Worm (Caenorhabditis elegans) whole organism, mixed stage, embryonic: ENCODE measurements around the gene gcp-2.1.
"Not testable (repeated sequence)": the region's sequence is repeated elsewhere in the genome, so short reads cannot be mapped to it uniquely, and the experiment has no call there.

Experiments
- M03D4.4 ChIP-seq: sonication (generic microtip); optimal IDR thresholded peaks from 2 replicates; lab custom pipeline; 2017; ENCODE audit warnings: mild to moderate bottlenecking, missing genetic modification characterization, missing compliant biosample characterization
- bed-3 ChIP-seq: fragments of 200-800 bp; sonication (Bioruptor generic); optimal IDR thresholded peaks from 3 replicates; lab custom pipeline; 2018; ENCODE audit warnings: mild to moderate bottlenecking, missing genetic modification characterization, moderate library complexity, missing compliant biosample characterization
- blmp-1 ChIP-seq: fragments of 150-350 bp; optimal IDR thresholded peaks from 2 replicates; lab custom pipeline; 2014; ENCODE audit warnings: missing biosample characterization, missing genetic modification characterization
- ceh-39 ChIP-seq: fragments of 150-350 bp; optimal IDR thresholded peaks from 2 replicates; lab custom pipeline; 2014; ENCODE audit warnings: missing biosample characterization, missing genetic modification characterization
- ceh-43 ChIP-seq: fragments of 200-800 bp; sonication (Bioruptor generic); optimal IDR thresholded peaks from 2 replicates; lab custom pipeline; 2018; ENCODE audit warnings: mild to moderate bottlenecking, missing genetic modification characterization, moderate library complexity, missing compliant biosample characterization
- ceh-83 ChIP-seq: fragments of 200-800 bp; sonication (Bioruptor generic); optimal IDR thresholded peaks from 2 replicates; lab custom pipeline; 2018; ENCODE audit warnings: mild to moderate bottlenecking, missing genetic modification characterization, missing compliant biosample characterization
- cnd-1 ChIP-seq: fragments of 200-800 bp; sonication (Bioruptor generic); optimal IDR thresholded peaks from 2 replicates; lab custom pipeline; 2018; ENCODE audit warnings: mild to moderate bottlenecking, missing genetic modification characterization, missing compliant biosample characterization
- drap-1 ChIP-seq: fragments of 200-800 bp; sonication (Bioruptor generic); optimal IDR thresholded peaks from 3 replicates; lab custom pipeline; 2018; ENCODE audit warnings: mild to moderate bottlenecking, missing genetic modification characterization, missing compliant biosample characterization
- elt-1 ChIP-seq: sonication (generic microtip); optimal IDR thresholded peaks from 2 replicates; lab custom pipeline; 2017; ENCODE audit warnings: missing genetic modification characterization, mild to moderate bottlenecking, missing compliant biosample characterization, antibody characterized with exemption, moderate library complexity, borderline replicate concordance; ENCODE audit not compliant: insufficient read depth
- elt-3 ChIP-seq: fragments of 150-350 bp; optimal IDR thresholded peaks from 2 replicates; lab custom pipeline; 2014; ENCODE audit warnings: missing biosample characterization, missing genetic modification characterization
- flh-1 ChIP-seq: fragments of 200-800 bp; sonication (Bioruptor generic); optimal IDR thresholded peaks from 2 replicates; lab custom pipeline; 2018; ENCODE audit warnings: mild to moderate bottlenecking, missing genetic modification characterization, moderate library complexity, missing compliant biosample characterization
- ham-2 ChIP-seq: fragments of 200-800 bp; sonication (Bioruptor generic); optimal IDR thresholded peaks from 2 replicates; lab custom pipeline; 2018; ENCODE audit warnings: mild to moderate bottlenecking, missing genetic modification characterization, missing compliant biosample characterization
- hlh-1 ChIP-seq: fragments of 150-350 bp; optimal IDR thresholded peaks from 2 replicates; lab custom pipeline; 2014; ENCODE audit warnings: missing biosample characterization, missing genetic modification reagents, missing genetic modification characterization
- lin-13 ChIP-seq: fragments of 150-350 bp; optimal IDR thresholded peaks from 2 replicates; lab custom pipeline; 2014; ENCODE audit warnings: missing biosample characterization, missing genetic modification characterization
- lin-32 ChIP-seq: fragments of 200-800 bp; sonication (Bioruptor generic); optimal IDR thresholded peaks from 2 replicates; lab custom pipeline; 2018; ENCODE audit warnings: mild to moderate bottlenecking, missing genetic modification characterization, missing compliant biosample characterization
- mab-5 ChIP-seq: fragments of 150-350 bp; optimal IDR thresholded peaks from 2 replicates; lab custom pipeline; 2014; ENCODE audit warnings: missing biosample characterization, missing genetic modification characterization
- mep-1 ChIP-seq: fragments of 150-350 bp; optimal IDR thresholded peaks from 2 replicates; lab custom pipeline; 2017; ENCODE audit warnings: missing biosample characterization, missing genetic modification reagents, missing genetic modification characterization, inconsistent platforms
- nhr-12 ChIP-seq: fragments of 150-350 bp; optimal IDR thresholded peaks from 2 replicates; lab custom pipeline; 2014; ENCODE audit warnings: missing biosample characterization, missing genetic modification characterization
- nhr-2 ChIP-seq: fragments of 150-350 bp; optimal IDR thresholded peaks from 2 replicates; lab custom pipeline; 2014; ENCODE audit warnings: missing biosample characterization, missing genetic modification characterization
- nhr-237 ChIP-seq: fragments of 150-350 bp; optimal IDR thresholded peaks from 2 replicates; lab custom pipeline; 2014; ENCODE audit warnings: missing biosample characterization, missing genetic modification characterization
- nhr-28 ChIP-seq: fragments of 150-350 bp; optimal IDR thresholded peaks from 2 replicates; lab custom pipeline; 2014; ENCODE audit warnings: missing biosample characterization, missing genetic modification characterization
- nhr-76 ChIP-seq: sonication (generic microtip); optimal IDR thresholded peaks from 2 replicates; lab custom pipeline; 2017; ENCODE audit warnings: missing biosample characterization, missing genetic modification characterization
- sem-2 ChIP-seq: fragments of 200-800 bp; sonication (Bioruptor generic); optimal IDR thresholded peaks from 2 replicates; lab custom pipeline; 2018; ENCODE audit warnings: mild to moderate bottlenecking, missing genetic modification characterization, missing compliant biosample characterization
- sptf-1 ChIP-seq: sonication (generic microtip); optimal IDR thresholded peaks from 2 replicates; lab custom pipeline; 2017; ENCODE audit warnings: mild to moderate bottlenecking, missing genetic modification characterization, moderate library complexity, missing compliant biosample characterization
- tbx-8 ChIP-seq: fragments of 200-800 bp; sonication (Bioruptor generic); optimal IDR thresholded peaks from 2 replicates; lab custom pipeline; 2018; ENCODE audit warnings: mild to moderate bottlenecking, missing genetic modification characterization, moderate library complexity, missing compliant biosample characterization
- unc-120 ChIP-seq: sonication (generic microtip); optimal IDR thresholded peaks from 2 replicates; lab custom pipeline; 2017; ENCODE audit warnings: missing genetic modification characterization, missing compliant biosample characterization; ENCODE audit not compliant: poor library complexity, severe bottlenecking
- unc-39 ChIP-seq: fragments of 150-350 bp; optimal IDR thresholded peaks from 2 replicates; lab custom pipeline; 2014; ENCODE audit warnings: missing biosample characterization, missing genetic modification characterization
- unc-62 ChIP-seq: fragments of 150-350 bp; optimal IDR thresholded peaks from 2 replicates; lab custom pipeline; 2014; ENCODE audit warnings: missing biosample characterization, missing genetic modification reagents, missing genetic modification characterization
- zip-8 ChIP-seq: fragments of 150-350 bp; optimal IDR thresholded peaks from 2 replicates; lab custom pipeline; 2014; ENCODE audit warnings: missing biosample characterization, missing genetic modification characterization
- ztf-11 ChIP-seq: fragments of 150-350 bp; optimal IDR thresholded peaks from 2 replicates; lab custom pipeline; 2014; ENCODE audit warnings: missing biosample characterization, missing genetic modification characterization

The gcp-2.1 gene

ce11 chrX:301530-301929 lies at the start of gene gcp-2.1:
Gene gcp-2.1 (plus strand): TSS chrX:301830.
- no peak for TF ChIP-seq elt-1 (tag; lab: Kevin White, UChicago)
- TF ChIP-seq ceh-83, result no peak
- TF ChIP-seq sem-2 (GFP tag; lab: Kevin White, UChicago), result no peak
- no peak for TF ChIP-seq hlh-1 (tag; lab: Kevin White, UChicago)
- no peak for TF ChIP-seq cnd-1 (tag; lab: Kevin White, UChicago)
- TF ChIP-seq mep-1, result no peak
- TF ChIP-seq flh-1, result no peak
- TF ChIP-seq unc-120 (tag; lab: Kevin White, UChicago), result no peak
- TF ChIP-seq nhr-2 (tag; lab: Kevin White, UChicago), result no peak

- TF ChIP-seq unc-62 (GFP tag; lab: Kevin White, UChicago) (no peak), nhr-237 (tag; lab: Kevin White, UChicago) (no peak), lin-13 (no peak), sem-2 (GFP tag; lab: Kevin White, UChicago) (no peak), cnd-1 (tag; lab: Kevin White, UChicago) (no peak), nhr-28 (tag; lab: Kevin White, UChicago) (no peak), drap-1 (no peak), elt-1 (tag; lab: Kevin White, UChicago) (no peak)
- TF ChIP-seq, all 35 proteins: peak for 0
Measured at ce11 chrX:271509-271908, 30.1 kb upstream of the gcp-2.1 start.

ce11 chrX:273912-274311 lies 27.7 kb upstream of the gcp-2.1 start, which contains the start of gene Y108F1.5:
Gene Y108F1.5 (minus strand): TSS chrX:274012.
- TF ChIP-seq drap-1; sptf-1 (tag; lab: Kevin White, UChicago); zip-8 (tag; lab: Kevin White, UChicago): not testable (repeated sequence)
- TF ChIP-seq, all 35 proteins: peak for 0; not testable (repeated sequence) for 35

- not testable (repeated sequence) for TF ChIP-seq lin-13; nhr-76 (tag; lab: Kevin White, UChicago); ztf-11 (tag; lab: Kevin White, UChicago)
Measured at ce11 chrX:286116-286515, 15.5 kb upstream of the gcp-2.1 start, which contains the start of gene Y47C4A.1. Gene Y47C4A.1 (minus strand): TSS chrX:286216.

- TF ChIP-seq zip-8 (tag; lab: Kevin White, UChicago), result no peak
- TF ChIP-seq ceh-43 (GFP tag; lab: Kevin White, UChicago), result no peak
Measured at ce11 chrX:295726-296125, 5.9 kb upstream of the gcp-2.1 start.

- TF ChIP-seq bed-3, result no peak
- no peak for TF ChIP-seq ceh-39 (tag; lab: Kevin White, UChicago)
- TF ChIP-seq ceh-43 (GFP tag; lab: Kevin White, UChicago), result no peak
- TF ChIP-seq unc-39 (tag; lab: Kevin White, UChicago), result no peak
- TF ChIP-seq M03D4.4 (tag; lab: Kevin White, UChicago), result no peak
- no peak for TF ChIP-seq blmp-1 (tag; lab: Kevin White, UChicago)
- TF ChIP-seq sptf-1 (tag; lab: Kevin White, UChicago), result no peak
- no peak for TF ChIP-seq nhr-12 (tag; lab: Kevin White, UChicago)
- no peak for TF ChIP-seq sem-2 (GFP tag; lab: Kevin White, UChicago)
- TF ChIP-seq flh-1, result no peak
- TF ChIP-seq lin-32 (GFP tag; lab: Kevin White, UChicago), result no peak
- no peak for TF ChIP-seq ztf-11 (tag; lab: Kevin White, UChicago)
- no peak for TF ChIP-seq elt-3 (tag; lab: Kevin White, UChicago)
- TF ChIP-seq nhr-76 (tag; lab: Kevin White, UChicago), result no peak
- TF ChIP-seq unc-62 (GFP tag; lab: Kevin White, UChicago), result no peak
- TF ChIP-seq mep-1, result no peak
- no peak for TF ChIP-seq ham-2 (GFP tag; lab: Kevin White, UChicago)
- TF ChIP-seq mab-5 (tag; lab: Kevin White, UChicago), result no peak
- no peak for TF ChIP-seq tbx-8 (GFP tag; lab: Kevin White, UChicago)
Measured at ce11 chrX:296934-297333, 4.7 kb upstream of the gcp-2.1 start, which contains the start of gene R57.2. Gene R57.2 (plus strand): TSS chrX:297234.
